Worm (Caenorhabditis elegans) whole organism, L3 larva: Measurements from ENCODE around the gene qua-1.
A peak's percentile ranks its signal among the peaks of the same experiment; 100 is the strongest.

Source experiments
- R02D3.7 ChIP-seq: fragments of 150-350 bp; optimal IDR thresholded peaks from 2 replicates; lab custom pipeline; 2014; ENCODE audit warnings: missing biosample characterization, missing genetic modification characterization
- ZK546.5 ChIP-seq: sonication (generic microtip); optimal IDR thresholded peaks from 2 replicates; lab custom pipeline; 2017; ENCODE audit warnings: missing biosample characterization, missing genetic modification characterization
- aly-2 ChIP-seq: fragments of 150-350 bp; optimal IDR thresholded peaks from 2 replicates; lab custom pipeline; 2014; ENCODE audit warnings: missing biosample characterization, missing genetic modification characterization
- ama-1 ChIP-seq: fragments of 150-350 bp; optimal IDR thresholded peaks from 2 replicates; lab custom pipeline; 2018
- ceh-28 ChIP-seq: fragments of 150-350 bp; optimal IDR thresholded peaks from 2 replicates; lab custom pipeline; 2014; ENCODE audit warnings: missing biosample characterization, missing genetic modification reagents, missing genetic modification characterization
- ceh-9 ChIP-seq: sonication (generic microtip); optimal IDR thresholded peaks from 2 replicates; lab custom pipeline; 2018; ENCODE audit warnings: missing biosample characterization, missing genetic modification characterization
- daf-12 ChIP-seq: fragments of 150-350 bp; optimal IDR thresholded peaks from 2 replicates; lab custom pipeline; 2014; ENCODE audit warnings: missing biosample characterization, missing genetic modification reagents, missing genetic modification characterization
- egl-27 ChIP-seq: sonication (generic microtip); optimal IDR thresholded peaks from 4 replicates; lab custom pipeline; 2017; ENCODE audit warnings: missing biosample characterization, missing genetic modification reagents, missing genetic modification characterization
- elt-1 ChIP-seq: fragments of 150-350 bp; optimal IDR thresholded peaks from 2 replicates; lab custom pipeline; 2014; ENCODE audit warnings: missing biosample characterization, missing genetic modification characterization
- elt-2 ChIP-seq: sonication (generic microtip); optimal IDR thresholded peaks from 2 replicates; lab custom pipeline; 2016; ENCODE audit warnings: missing genetic modification reagents, mild to moderate bottlenecking, missing genetic modification characterization, missing compliant biosample characterization
- elt-3 ChIP-seq, 3 experiments: fragments of 150-350 bp in 1 of 3; sonication (generic microtip) in 2 of 3; optimal IDR thresholded peaks; 2 replicates in 2 of 3; 4 replicates in 1 of 3; lab custom pipeline; 2014 to 2017; ENCODE audit warnings: missing biosample characterization in 3 of 3, missing genetic modification characterization in 3 of 3
- eor-1 ChIP-seq, 2 experiments: fragments of 150-350 bp; optimal IDR thresholded peaks; 2 replicates each; lab custom pipeline; 2014 to 2018; ENCODE audit warnings: missing biosample characterization in 2 of 2, missing genetic modification characterization in 2 of 2
- fkh-10 ChIP-seq: sonication (generic microtip); optimal IDR thresholded peaks from 2 replicates; lab custom pipeline; 2017; ENCODE audit warnings: missing biosample characterization, missing genetic modification reagents, missing genetic modification characterization
- fos-1 ChIP-seq: fragments of 150-350 bp; optimal IDR thresholded peaks from 2 replicates; lab custom pipeline; 2014; ENCODE audit warnings: missing biosample characterization, missing genetic modification characterization
- lin-15B ChIP-seq: fragments of 150-350 bp; optimal IDR thresholded peaks from 2 replicates; lab custom pipeline; 2014; ENCODE audit warnings: missing biosample characterization, missing genetic modification characterization
- lin-39 ChIP-seq: fragments of 150-350 bp; optimal IDR thresholded peaks from 2 replicates; lab custom pipeline; 2018; ENCODE audit warnings: missing biosample characterization, missing genetic modification reagents, missing genetic modification characterization
- lsy-12 ChIP-seq: sonication (generic microtip); optimal IDR thresholded peaks from 2 replicates; lab custom pipeline; 2016; ENCODE audit warnings: mild to moderate bottlenecking, missing genetic modification characterization, missing compliant biosample characterization
- mdl-1 ChIP-seq: fragments of 150-350 bp; optimal IDR thresholded peaks from 2 replicates; lab custom pipeline; 2014; ENCODE audit warnings: missing biosample characterization, missing genetic modification characterization
- mml-1 ChIP-seq: fragments of 150-350 bp; sonication (generic microtip); optimal IDR thresholded peaks from 3 replicates; lab custom pipeline; 2014; ENCODE audit warnings: missing biosample characterization, missing genetic modification characterization
- nfya-1 ChIP-seq: sonication (generic microtip); optimal IDR thresholded peaks from 2 replicates; lab custom pipeline; 2017; ENCODE audit warnings: missing genetic modification characterization, mild to moderate bottlenecking, missing compliant biosample characterization, antibody characterized with exemption, moderate library complexity; ENCODE audit not compliant: insufficient read depth
- nhr-11 ChIP-seq: fragments of 150-350 bp; optimal IDR thresholded peaks from 2 replicates; lab custom pipeline; 2014; ENCODE audit warnings: missing biosample characterization, missing genetic modification characterization
- nhr-23 ChIP-seq: fragments of 150-350 bp; optimal IDR thresholded peaks from 2 replicates; lab custom pipeline; 2014; ENCODE audit warnings: missing biosample characterization, missing genetic modification reagents, missing genetic modification characterization
- nhr-237 ChIP-seq: fragments of 150-350 bp; optimal IDR thresholded peaks from 2 replicates; lab custom pipeline; 2014; ENCODE audit warnings: missing biosample characterization, missing genetic modification characterization
- nhr-25 ChIP-seq: sonication (generic microtip); optimal IDR thresholded peaks from 2 replicates; lab custom pipeline; 2017; ENCODE audit warnings: missing biosample characterization, missing genetic modification characterization
- nhr-28 ChIP-seq: fragments of 150-350 bp; optimal IDR thresholded peaks from 2 replicates; lab custom pipeline; 2014; ENCODE audit warnings: missing biosample characterization, missing genetic modification characterization
- nhr-43 ChIP-seq: sonication (generic microtip); optimal IDR thresholded peaks from 2 replicates; lab custom pipeline; 2016; ENCODE audit warnings: mild to moderate bottlenecking, missing genetic modification characterization, missing compliant biosample characterization; ENCODE audit not compliant: poor library complexity, severe bottlenecking
- nhr-67 ChIP-seq: fragments of 150-350 bp; optimal IDR thresholded peaks from 2 replicates; lab custom pipeline; 2014; ENCODE audit warnings: missing biosample characterization, missing genetic modification characterization
- nhr-76 ChIP-seq: fragments of 150-350 bp; sonication (generic microtip); optimal IDR thresholded peaks from 5 replicates; lab custom pipeline; 2014; ENCODE audit warnings: missing biosample characterization, missing genetic modification characterization
- nhr-77 ChIP-seq: fragments of 150-350 bp; optimal IDR thresholded peaks from 2 replicates; lab custom pipeline; 2014; ENCODE audit warnings: missing biosample characterization, missing genetic modification characterization
- pha-4 ChIP-seq: fragments of 150-350 bp; optimal IDR thresholded peaks from 2 replicates; lab custom pipeline; 2014; ENCODE audit warnings: missing biosample characterization, missing genetic modification reagents, missing genetic modification characterization
- pqm-1 ChIP-seq: fragments of 150-350 bp; optimal IDR thresholded peaks from 2 replicates; lab custom pipeline; 2017; ENCODE audit warnings: missing biosample characterization, missing genetic modification characterization, inconsistent platforms
- skn-1 ChIP-seq: fragments of 150-350 bp; optimal IDR thresholded peaks from 2 replicates; lab custom pipeline; 2014; ENCODE audit warnings: missing biosample characterization, missing genetic modification characterization
- snpc-4 ChIP-seq: fragments of 150-350 bp; optimal IDR thresholded peaks from 2 replicates; lab custom pipeline; 2014; ENCODE audit warnings: missing biosample characterization, missing genetic modification characterization
- tbx-2 ChIP-seq: sonication (generic microtip); optimal IDR thresholded peaks from 2 replicates; lab custom pipeline; 2016; ENCODE audit warnings: mild to moderate bottlenecking, missing genetic modification characterization, missing compliant biosample characterization
- unc-39 ChIP-seq: sonication (generic microtip); optimal IDR thresholded peaks from 4 replicates; lab custom pipeline; 2017; ENCODE audit warnings: missing biosample characterization, missing genetic modification characterization
- unc-62 ChIP-seq: fragments of 150-350 bp; sonication (generic microtip); optimal IDR thresholded peaks from 4 replicates; lab custom pipeline; 2014; ENCODE audit warnings: missing biosample characterization, missing genetic modification reagents, missing genetic modification characterization
- zag-1 ChIP-seq: fragments of 150-350 bp; optimal IDR thresholded peaks from 2 replicates; lab custom pipeline; 2014; ENCODE audit warnings: missing biosample characterization, missing genetic modification characterization

The qua-1 gene

DNA sequence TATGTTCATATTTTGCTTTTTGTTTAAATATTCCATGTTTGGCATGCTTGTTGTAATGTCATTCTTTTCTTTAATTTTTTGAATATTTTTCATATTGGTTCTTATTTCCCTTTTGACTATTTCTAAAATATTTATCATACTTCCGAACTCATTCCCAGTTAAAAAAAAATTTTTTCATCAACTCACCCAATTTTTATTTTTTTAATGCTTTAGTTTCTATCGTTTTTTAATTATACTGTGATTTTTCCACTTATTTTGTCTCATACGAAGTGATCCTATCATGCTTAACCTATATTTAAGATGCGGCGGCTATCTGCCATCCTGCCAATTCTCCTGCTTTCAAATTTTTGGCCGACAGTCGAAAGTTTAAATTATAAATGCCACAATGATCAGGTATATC is at the start of gene qua-1:
TSS of gene qua-1 (plus strand) at position 301 of the 400 bp plus-strand sequence.
- no peak for TF ChIP-seq unc-39 (tag; lab: Kevin White, UChicago)
- no peak for TF ChIP-seq nhr-28 (tag; lab: Kevin White, UChicago)
- TF ChIP-seq nhr-11 (tag; lab: Kevin White, UChicago): no peak
- TF ChIP-seq mml-1: no peak

DNA sequence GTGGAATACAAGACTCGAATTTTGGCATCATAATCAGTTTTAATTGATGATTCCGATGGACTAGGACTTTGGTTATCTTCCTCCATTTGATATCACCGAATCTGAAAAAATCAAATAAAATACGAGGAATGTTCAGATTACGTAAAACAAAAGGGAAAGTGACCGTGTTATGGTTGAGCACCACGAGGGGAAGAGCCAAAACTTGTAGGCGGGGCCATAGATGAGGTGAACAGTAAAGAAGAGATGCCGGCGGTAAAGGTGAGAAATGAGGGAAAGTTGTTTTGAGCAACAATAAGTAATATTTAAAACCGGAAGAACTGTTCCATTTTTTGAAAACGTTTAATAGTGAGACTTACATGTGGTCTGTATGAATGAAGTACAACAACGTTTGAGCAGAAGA is 48.7 kb upstream of the qua-1 start, which contains the start of gene F10B5.3:
TSS of gene F10B5.3 (minus strand) at position 101 of the 400 bp plus-strand sequence.
- no peak for TF ChIP-seq daf-12 (tag; lab: Kevin White, UChicago)
- no peak for TF ChIP-seq tbx-2 (tag; lab: Kevin White, UChicago)
- TF ChIP-seq lsy-12 (tag; lab: Kevin White, UChicago): no peak
- TF ChIP-seq zag-1: no peak
- TF ChIP-seq pqm-1 (tag; lab: Kevin White, UChicago): no peak
- TF ChIP-seq ceh-9 (tag; lab: Kevin White, UChicago): no peak
- TF ChIP-seq nhr-23 (tag; lab: Kevin White, UChicago): no peak
- no peak for TF ChIP-seq nhr-76
- no peak for TF ChIP-seq nhr-67
- no peak for TF ChIP-seq elt-1
- no peak for TF ChIP-seq R02D3.7
- TF ChIP-seq unc-62 (GFP tag; lab: Kevin White, UChicago): no peak
- no peak for TF ChIP-seq elt-3 (tag; optimal IDR thresholded peaks at IDR 0.05; lab: Kevin White, UChicago)
- no peak for TF ChIP-seq lin-15B (tag; lab: Kevin White, UChicago)
- TF ChIP-seq pha-4: no peak
- no peak for TF ChIP-seq nhr-77
- no peak for TF ChIP-seq lin-39 (tag; lab: Kevin White, UChicago)
- TF ChIP-seq nfya-1 (tag; lab: Kevin White, UChicago): no peak
- TF ChIP-seq, all 47 proteins: peak for 0

DNA sequence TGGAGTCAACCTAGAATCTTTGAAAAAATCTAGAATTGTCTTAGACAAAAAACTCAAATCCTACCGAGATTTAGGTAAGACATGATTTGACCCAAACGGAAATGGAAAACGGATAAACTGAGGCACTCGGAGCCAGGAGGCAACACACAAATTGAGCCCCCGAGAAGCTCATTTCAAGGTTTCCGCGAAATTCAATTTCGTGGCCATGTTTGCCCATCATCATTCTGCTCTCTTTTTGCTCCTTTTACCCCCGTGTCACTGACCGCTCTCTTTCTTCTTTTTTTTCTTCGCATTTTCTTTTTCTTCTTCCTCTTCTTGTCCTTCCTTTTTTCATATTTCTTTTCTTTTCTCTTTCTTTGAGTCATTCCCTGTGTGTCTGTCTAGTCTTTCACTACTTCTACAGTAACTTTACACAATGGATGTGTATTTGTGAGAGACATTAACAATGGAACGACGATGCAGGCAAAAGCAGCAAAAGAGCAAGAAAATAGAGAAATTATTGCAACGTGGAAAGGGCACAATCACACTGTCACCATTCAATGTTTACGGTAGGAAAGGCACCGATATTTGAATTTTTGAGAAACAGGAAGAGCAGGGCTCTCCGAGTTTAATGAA is 45.8 kb upstream of the qua-1 start:
- TF ChIP-seq aly-2 (no peak), pha-4 (peak; percentile 60), unc-39 (tag; lab: Kevin White, UChicago) (no peak), nhr-25 (tag; lab: Kevin White, UChicago) (no peak), skn-1 (tag; lab: Kevin White, UChicago) (no peak), fkh-10 (GFP tag; lab: Kevin White, UChicago) (peak; percentile 37), mdl-1 (tag; lab: Kevin White, UChicago) (no peak), nhr-11 (tag; lab: Kevin White, UChicago) (no peak), lin-39 (tag; lab: Kevin White, UChicago) (no peak), nhr-43 (tag; lab: Kevin White, UChicago) (no peak), tbx-2 (tag; lab: Kevin White, UChicago) (no peak), elt-2 (tag; lab: Kevin White, UChicago) (no peak), ceh-28 (tag; lab: Kevin White, UChicago) (no peak), nhr-76 (no peak)

DNA sequence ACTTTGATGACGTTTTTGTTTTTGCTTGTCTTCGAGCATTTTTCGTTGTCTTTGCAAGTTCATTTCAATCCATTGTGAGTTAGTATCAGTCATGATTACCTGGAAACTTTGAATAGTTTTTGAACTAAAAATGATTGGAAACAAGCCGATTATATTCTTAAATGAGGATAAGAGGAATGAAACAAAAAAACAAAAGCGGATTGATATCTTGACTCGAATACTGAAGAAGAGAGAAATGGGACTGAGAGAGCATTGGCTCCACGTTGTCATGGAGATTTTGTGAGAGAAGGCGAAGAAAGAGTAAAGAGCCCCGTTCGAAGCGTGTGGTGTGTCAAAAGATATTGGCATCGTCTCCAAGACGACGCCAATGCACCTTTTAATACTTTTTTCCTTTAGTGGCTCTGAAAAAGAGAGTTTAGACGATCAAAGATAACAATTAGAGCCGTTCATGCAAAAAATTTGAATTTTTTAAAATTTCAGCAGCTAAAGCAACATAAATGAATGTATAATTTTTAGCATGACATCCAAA is 41.7 kb upstream of the qua-1 start, which contains the start of the genes tub-1 and tmem-138:
TSS of gene tub-1 (minus strand) at position 101 of the 529 bp plus-strand sequence.
TSS of gene tmem-138 (plus strand) at position 479 of the 529 bp plus-strand sequence.
- TF ChIP-seq nhr-76 (no peak), nhr-11 (tag; lab: Kevin White, UChicago) (peak; percentile 44), nhr-28 (tag; lab: Kevin White, UChicago) (no peak), mdl-1 (tag; lab: Kevin White, UChicago) (no peak)

DNA sequence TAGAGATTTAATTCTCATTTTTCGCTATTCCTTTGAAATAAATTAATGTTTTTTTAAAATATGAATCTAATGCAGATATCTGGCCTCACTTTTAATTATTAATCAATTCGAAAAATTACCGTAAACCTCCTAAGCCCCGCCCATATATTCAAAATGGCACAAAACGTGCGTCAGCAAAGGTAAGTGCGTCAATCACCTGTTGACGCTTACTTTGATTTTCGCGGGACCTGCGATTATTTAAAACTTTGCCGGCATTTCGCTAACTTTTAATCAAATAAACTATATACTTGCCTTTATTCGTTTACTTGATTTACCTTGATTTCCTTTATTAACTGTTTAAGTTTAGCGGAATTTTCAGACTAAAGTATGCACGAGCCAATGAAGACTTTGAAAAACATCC is 40.6 kb upstream of the qua-1 start, which contains the start of gene pch-2:
TSS of gene pch-2 (plus strand) at position 359 of the 400 bp plus-strand sequence.
- TF ChIP-seq daf-12 (tag; lab: Kevin White, UChicago) (no peak), zag-1 (no peak), eor-1 (tag; optimal IDR thresholded peaks at IDR 0.05; lab: Kevin White, UChicago) (no peak), egl-27 (tag; lab: Kevin White, UChicago) (no peak), pqm-1 (tag; lab: Kevin White, UChicago) (no peak), lsy-12 (tag; lab: Kevin White, UChicago) (no peak), nhr-25 (tag; lab: Kevin White, UChicago) (peak; percentile 53), nhr-237 (tag; lab: Kevin White, UChicago) (no peak), skn-1 (tag; lab: Kevin White, UChicago) (no peak), nhr-43 (tag; lab: Kevin White, UChicago) (peak; percentile 33), snpc-4 (tag; lab: Kevin White, UChicago) (peak; percentile 53), ZK546.5 (tag; lab: Kevin White, UChicago) (no peak), ama-1 (lab: Kevin White, UChicago) (no peak), lin-39 (tag; lab: Kevin White, UChicago) (peak; percentile 13), fos-1 (tag; lab: Kevin White, UChicago) (no peak), nfya-1 (tag; lab: Kevin White, UChicago) (peak; percentile 71), lin-15B (tag; lab: Kevin White, UChicago) (peak; percentile 70), fkh-10 (GFP tag; lab: Kevin White, UChicago) (no peak), nhr-28 (tag; lab: Kevin White, UChicago) (no peak), pha-4 (peak; percentile 59), elt-2 (tag; lab: Kevin White, UChicago) (peak; percentile 11)
